Fruit fly (Drosophila melanogaster): ENCODE measurements around the gene CG8661.

- TF ChIP-seq Sin3A (optimal IDR thresholded peaks at IDR 0.05) = no peak
- TF ChIP-seq CG10267 (tag; optimal IDR thresholded peaks at IDR 0.05) = no peak
- TF ChIP-seq CG9215 (GFP tag; IDR thresholded peaks at IDR 0.05) = no peak
- no peak for TF ChIP-seq CG17802 (tag; optimal IDR thresholded peaks at IDR 0.05)
Observed at dm6 chrX:17334101-17334500, 49.8 kb upstream of the CG8661 start.
